Worm (Caenorhabditis elegans) whole organism, L4 larva: ENCODE results near the gene mrpl-11.
A peak's percentile ranks its signal among the peaks of the same experiment; 100 is the strongest.

Source experiments
- F44E2.7 ChIP-seq: fragments of 200-800 bp; sonication (Bioruptor generic); IDR thresholded peaks from 2 replicates; pipeline ENCODE4 v2.1.2; 2022; ENCODE audit warnings: missing genetic modification characterization, missing compliant biosample characterization
- F49E8.2 ChIP-seq: sonication (generic microtip); optimal IDR thresholded peaks from 2 replicates; lab custom pipeline; 2016; ENCODE audit warnings: missing compliant biosample characterization, mild to moderate bottlenecking, missing genetic modification characterization, borderline replicate concordance
- T20F7.1 ChIP-seq: fragments of 200-800 bp; sonication (Bioruptor generic); optimal IDR thresholded peaks from 2 replicates; lab custom pipeline; 2018; ENCODE audit warnings: mild to moderate bottlenecking, missing genetic modification characterization, missing compliant biosample characterization
- T26A8.4 ChIP-seq: fragments of 200-800 bp; sonication (Bioruptor generic); IDR thresholded peaks from 2 replicates; pipeline ENCODE4 v1.3.6; 2022; ENCODE audit warnings: missing genetic modification characterization, missing compliant biosample characterization
- Y105C5A.15 ChIP-seq: fragments of 200-800 bp; sonication (Bioruptor generic); IDR thresholded peaks from 2 replicates; pipeline ENCODE4 v1.3.6; 2022; ENCODE audit warnings: missing genetic modification characterization, missing compliant biosample characterization
- Y5F2A.4 ChIP-seq: fragments of 200-800 bp; sonication (Bioruptor generic); optimal IDR thresholded peaks from 2 replicates; lab custom pipeline; 2018; ENCODE audit warnings: mild to moderate bottlenecking, missing genetic modification characterization, missing compliant biosample characterization
- aha-1 ChIP-seq: fragments of 150-350 bp; peaks from one replicate; lab custom pipeline; 2014; ENCODE audit warnings: missing biosample characterization, missing genetic modification characterization
- arid-1 ChIP-seq: fragments of 200-800 bp; sonication (Bioruptor generic); conservative IDR thresholded peaks from 2 replicates; pipeline ENCODE4 v1.3.6; 2022; ENCODE audit warnings: missing genetic modification reagents, missing genetic modification characterization, missing compliant biosample characterization
- ceh-20 ChIP-seq: fragments of 200-800 bp; sonication (Bioruptor generic); IDR thresholded peaks from 2 replicates; pipeline ENCODE4 v1.3.6; 2022; ENCODE audit warnings: missing genetic modification reagents, missing genetic modification characterization, missing compliant biosample characterization
- ceh-28 ChIP-seq: fragments of 150-350 bp; optimal IDR thresholded peaks from 2 replicates; lab custom pipeline; 2014; ENCODE audit warnings: missing biosample characterization, missing genetic modification reagents, missing genetic modification characterization
- ceh-32 ChIP-seq: sonication (generic microtip); optimal IDR thresholded peaks from 2 replicates; lab custom pipeline; 2016; ENCODE audit warnings: mild to moderate bottlenecking, missing genetic modification characterization, missing compliant biosample characterization; ENCODE audit not compliant: poor library complexity
- daf-16 ChIP-seq, 3 experiments: sonication (generic microtip); optimal IDR thresholded peaks; 2 replicates each; lab custom pipeline; 2016 to 2017; ENCODE audit warnings: missing genetic modification characterization in 3 of 3, missing genetic modification reagents in 3 of 3, mild to moderate bottlenecking in 2 of 3, missing compliant biosample characterization in 2 of 3, missing biosample characterization in 1 of 3, moderate library complexity in 1 of 3
- daf-8 ChIP-seq: fragments of 200-800 bp; sonication (Bioruptor generic); IDR thresholded peaks from 2 replicates; pipeline ENCODE4 v1.3.6; 2022; ENCODE audit warnings: missing genetic modification characterization, missing compliant biosample characterization
- dmd-6 ChIP-seq: fragments of 200-800 bp; sonication (Bioruptor generic); IDR thresholded peaks from 2 replicates; pipeline ENCODE4 v1.3.6; 2022; ENCODE audit warnings: missing genetic modification reagents, missing genetic modification characterization, missing compliant biosample characterization
- dve-1 ChIP-seq: sonication (generic microtip); optimal IDR thresholded peaks from 2 replicates; lab custom pipeline; 2017; ENCODE audit warnings: antibody characterized with exemption, mild to moderate bottlenecking, missing genetic modification characterization, missing compliant biosample characterization; ENCODE audit not compliant: insufficient read depth
- egl-27 ChIP-seq: sonication (generic microtip); optimal IDR thresholded peaks from 3 replicates; lab custom pipeline; 2017; ENCODE audit warnings: missing biosample characterization, missing genetic modification reagents, missing genetic modification characterization
- hlh-30 ChIP-seq: sonication (generic microtip); optimal IDR thresholded peaks from 2 replicates; lab custom pipeline; 2017; ENCODE audit warnings: antibody characterized with exemption, mild to moderate bottlenecking, missing genetic modification characterization, missing compliant biosample characterization; ENCODE audit not compliant: insufficient read depth
- hmg-1.1 ChIP-seq: fragments of 200-800 bp; sonication (Bioruptor generic); IDR thresholded peaks from 2 replicates; pipeline ENCODE4 v1.3.6; 2022; ENCODE audit warnings: missing genetic modification reagents, missing genetic modification characterization, missing compliant biosample characterization
- lim-7 ChIP-seq: fragments of 200-800 bp; sonication (Bioruptor generic); IDR thresholded peaks from 2 replicates; pipeline ENCODE4 v1.3.6; 2022; ENCODE audit warnings: missing genetic modification characterization, missing compliant biosample characterization
- lin-15B ChIP-seq: fragments of 150-350 bp; sonication (generic microtip); optimal IDR thresholded peaks from 3 replicates; lab custom pipeline; 2014; ENCODE audit warnings: missing biosample characterization, missing genetic modification characterization
- lsy-2 ChIP-seq, 2 experiments: fragments of 150-350 bp in 1 of 2; sonication (generic microtip) in 1 of 2; optimal IDR thresholded peaks; 2 replicates each; lab custom pipeline; 2014 to 2017; ENCODE audit warnings: missing biosample characterization in 2 of 2, missing genetic modification characterization in 2 of 2
- nhr-25 ChIP-seq: sonication (generic microtip); optimal IDR thresholded peaks from 2 replicates; lab custom pipeline; 2017; ENCODE audit warnings: missing genetic modification characterization, mild to moderate bottlenecking, missing compliant biosample characterization, antibody characterized with exemption, moderate library complexity, borderline replicate concordance; ENCODE audit not compliant: insufficient read depth
- nhr-28 ChIP-seq: fragments of 150-350 bp; optimal IDR thresholded peaks from 2 replicates; lab custom pipeline; 2014; ENCODE audit warnings: missing biosample characterization, missing genetic modification characterization
- nhr-48 ChIP-seq: sonication (generic microtip); optimal IDR thresholded peaks from 2 replicates; lab custom pipeline; 2016; ENCODE audit warnings: mild to moderate bottlenecking, missing genetic modification characterization, missing compliant biosample characterization
- nhr-76 ChIP-seq: fragments of 150-350 bp; optimal IDR thresholded peaks from 2 replicates; lab custom pipeline; 2014; ENCODE audit warnings: missing biosample characterization, missing genetic modification characterization
- nhr-77 ChIP-seq: fragments of 150-350 bp; optimal IDR thresholded peaks from 2 replicates; lab custom pipeline; 2014; ENCODE audit warnings: missing biosample characterization, missing genetic modification characterization
- php-3 ChIP-seq: fragments of 200-800 bp; sonication (Bioruptor generic); IDR thresholded peaks from 2 replicates; pipeline ENCODE4 v1.3.6; 2022; ENCODE audit warnings: missing genetic modification reagents, missing genetic modification characterization, missing compliant biosample characterization
- pqm-1 ChIP-seq: sonication (generic microtip); optimal IDR thresholded peaks from 2 replicates; lab custom pipeline; 2017; ENCODE audit warnings: missing biosample characterization, missing genetic modification characterization
- saeg-2 ChIP-seq: fragments of 200-800 bp; sonication (Bioruptor generic); IDR thresholded peaks from 2 replicates; pipeline ENCODE4 v1.3.6; 2022; ENCODE audit warnings: missing genetic modification reagents, missing genetic modification characterization, missing compliant biosample characterization
- tag-97 ChIP-seq: fragments of 200-800 bp; sonication (Bioruptor generic); IDR thresholded peaks from 2 replicates; pipeline ENCODE4 v1.3.6; 2022; ENCODE audit warnings: missing genetic modification characterization, missing compliant biosample characterization
- tra-1 ChIP-seq: fragments of 200-800 bp; sonication (Bioruptor generic); IDR thresholded peaks from 2 replicates; pipeline ENCODE4 v1.3.6; 2022; ENCODE audit warnings: missing genetic modification reagents, missing genetic modification characterization, missing compliant biosample characterization
- vab-7 ChIP-seq: fragments of 200-800 bp; sonication (Bioruptor generic); IDR thresholded peaks from 2 replicates; pipeline ENCODE4 v1.3.6; 2022; ENCODE audit warnings: missing genetic modification reagents, missing genetic modification characterization, missing compliant biosample characterization
- ztf-7 ChIP-seq: fragments of 150-350 bp; optimal IDR thresholded peaks from 2 replicates; lab custom pipeline; 2014; ENCODE audit warnings: missing biosample characterization, missing genetic modification characterization

The mrpl-11 gene

ce11 chrIII:8704765-8705164 lies 12.7 kb upstream of the mrpl-11 start, which contains the start of gene B0303.16:
TSS of gene B0303.16 (plus strand) at chrIII:8705065.
- TF ChIP-seq daf-16 (GFP tag; optimal IDR thresholded peaks at IDR 0.05; lab: Kevin White, UChicago) (no peak), daf-16 (tag; optimal IDR thresholded peaks at IDR 0.05; lab: Kevin White, UChicago) (no peak), vab-7 (GFP tag; lab: Robert Waterston, UW) (no peak)

ce11 chrIII:8709735-8710134 lies 7.7 kb upstream of the mrpl-11 start:
- no peak for TF ChIP-seq F49E8.2 (tag; lab: Kevin White, UChicago)
- TF ChIP-seq arid-1 (GFP tag; lab: Robert Waterston, UW): no peak
- no peak for TF ChIP-seq lin-15B (tag; lab: Kevin White, UChicago)
- no peak for TF ChIP-seq Y105C5A.15 (GFP tag; lab: Robert Waterston, UW)
- no peak for TF ChIP-seq dmd-6
- TF ChIP-seq nhr-28 (tag; lab: Kevin White, UChicago): peak; percentile 26
- peak; percentile 42 for TF ChIP-seq nhr-48 (tag; lab: Kevin White, UChicago)

- TF ChIP-seq T20F7.1 (GFP tag; lab: Kevin White, UChicago) (no peak), aha-1 (tag; lab: Kevin White, UChicago) (peak; percentile 18), nhr-28 (tag; lab: Kevin White, UChicago) (no peak), lim-7 (GFP tag; lab: Robert Waterston, UW) (no peak), pqm-1 (tag; lab: Kevin White, UChicago) (no peak), tag-97 (GFP tag; lab: Robert Waterston, UW) (no peak)
These were observed 7.1 kb upstream of the mrpl-11 start, which contains the start of gene B0303.11 for ce11 chrIII:8710310-8710709. TSS of gene B0303.11 (minus strand) at chrIII:8710410.

- TF ChIP-seq nhr-28 (tag; lab: Kevin White, UChicago): peak; percentile 37
- TF ChIP-seq nhr-25 (tag; lab: Kevin White, UChicago): no peak
- peak; percentile 18 for TF ChIP-seq hlh-30 (tag; lab: Kevin White, UChicago)
- no peak for TF ChIP-seq ceh-32 (tag; lab: Kevin White, UChicago)
- TF ChIP-seq, all 104 proteins: peak for 2
These were observed 4.5 kb upstream of the mrpl-11 start for ce11 chrIII:8712968-8713367.

- TF ChIP-seq Y5F2A.4 (GFP tag; lab: Kevin White, UChicago) (no peak), ztf-7 (no peak), saeg-2 (no peak), T26A8.4 (GFP tag; lab: Robert Waterston, UW) (no peak), php-3 (GFP tag; lab: Robert Waterston, UW) (no peak), lsy-2 (tag; optimal IDR thresholded peaks at IDR 0.05; lab: Kevin White, UChicago) (no peak), T20F7.1 (GFP tag; lab: Kevin White, UChicago) (no peak), tra-1 (GFP tag; lab: Robert Waterston, UW) (no peak)
- TF ChIP-seq, all 104 proteins: peak for 0
These were observed 1.4 kb upstream of the mrpl-11 start, which contains the start of gene B0303.14 for ce11 chrIII:8716084-8716483. TSS of gene B0303.14 (minus strand) at chrIII:8716184.

ce11 chrIII:8718592-8718991 lies 1.1 kb downstream of the mrpl-11 start:
- TF ChIP-seq F44E2.7 (GFP tag; lab: Robert Waterston, UW) (no peak), T20F7.1 (GFP tag; lab: Kevin White, UChicago) (peak; percentile 47), ceh-28 (tag; lab: Kevin White, UChicago) (no peak), daf-8 (no peak), daf-16 (GFP tag; optimal IDR thresholded peaks at IDR 0.05; lab: Kevin White, UChicago) (no peak), daf-16 (tag; optimal IDR thresholded peaks at IDR 0.05; lab: Kevin White, UChicago) (peak; percentile 72), dve-1 (tag; lab: Kevin White, UChicago) (peak; percentile 49), hmg-1.1 (GFP tag; lab: Robert Waterston, UW) (no peak), egl-27 (tag; lab: Kevin White, UChicago) (no peak), aha-1 (tag; lab: Kevin White, UChicago) (peak; percentile 9), nhr-77 (peak; percentile 19), nhr-76 (no peak), ceh-20 (GFP tag; lab: Robert Waterston, UW) (no peak), pqm-1 (tag; lab: Kevin White, UChicago) (peak; percentile 67)
- TF ChIP-seq, all 104 proteins: peak for 6
